Fruit fly (Drosophila melanogaster): Measurements from ENCODE around the gene CG10565.

CG10565 gene

DNA sequence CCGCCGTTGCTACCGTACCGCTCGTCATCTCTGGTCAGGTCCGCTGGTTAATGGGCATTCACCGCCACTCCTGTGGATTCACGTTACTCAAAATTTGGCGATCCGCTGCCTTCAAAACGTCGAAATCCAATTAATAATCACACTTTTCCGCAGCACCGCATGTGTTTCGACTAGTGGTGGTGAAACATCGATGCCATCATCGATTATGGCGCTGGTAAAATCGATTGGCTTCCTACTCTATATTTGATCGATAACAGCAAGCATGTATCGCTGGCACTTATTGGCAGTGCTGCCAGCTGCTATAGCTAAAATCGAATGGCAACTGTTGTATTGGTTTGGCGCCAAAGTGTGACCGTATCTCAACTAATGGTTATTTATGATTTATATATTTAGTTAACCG lies 303 bp downstream of the CG10565 start:
- TF ChIP-seq Dif (GFP tag; optimal IDR thresholded peaks at IDR 0.05; ENCODE audit: partially characterized antibody): peak; percentile 12
- TF ChIP-seq br (GFP tag; optimal IDR thresholded peaks at IDR 0.05): no peak
- TF ChIP-seq Hr83 (GFP tag; optimal IDR thresholded peaks at IDR 0.05; ENCODE audit: poor library complexity, severe bottlenecking): peak; percentile 55
- TF ChIP-seq Hr78 (GFP tag; optimal IDR thresholded peaks at IDR 0.05): no peak
- TF ChIP-seq woc (GFP tag; optimal IDR thresholded peaks at IDR 0.05): no peak
- TF ChIP-seq Sp1 (GFP tag; optimal IDR thresholded peaks at IDR 0.05): no peak
- no peak for TF ChIP-seq HLH106 (tag; optimal IDR thresholded peaks at IDR 0.05)
- peak; percentile 51 for TF ChIP-seq Myc (optimal IDR thresholded peaks at IDR 0.05)
- TF ChIP-seq CrebA (GFP tag; optimal IDR thresholded peaks at IDR 0.05; ENCODE audit: borderline replicate concordance): peak; percentile 8
- TF ChIP-seq GATAd (GFP tag; optimal IDR thresholded peaks at IDR 0.05): no peak
- no peak for TF ChIP-seq CG32264 (GFP tag; optimal IDR thresholded peaks at IDR 0.05)

DNA sequence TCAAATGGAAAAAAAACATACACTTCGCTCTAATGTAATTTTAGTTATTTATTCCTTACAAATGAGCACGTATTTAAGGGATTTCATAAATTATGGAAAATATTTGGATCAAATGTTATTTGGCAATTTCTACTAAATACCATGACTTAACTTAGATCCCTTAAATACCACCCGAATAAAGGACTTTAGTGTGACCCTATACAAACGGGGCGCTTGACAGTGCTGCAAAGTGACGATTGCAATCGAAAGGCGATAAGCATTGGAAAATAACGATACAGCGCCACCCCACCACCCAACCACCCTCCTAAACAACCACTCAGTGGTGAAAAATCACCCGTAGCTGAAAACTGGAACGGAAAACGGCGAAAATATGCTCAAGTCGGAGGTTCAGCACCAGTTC lies 4.7 kb downstream of the CG10565 start, which contains the start of gene ICA69:
ICA69 (plus strand) TSS at position 20 of the 400 bp plus-strand sequence.
- TF ChIP-seq Hr83 (GFP tag; optimal IDR thresholded peaks at IDR 0.05; ENCODE audit: poor library complexity, severe bottlenecking) (no peak), woc (GFP tag; optimal IDR thresholded peaks at IDR 0.05) (no peak), sage (GFP tag; optimal IDR thresholded peaks at IDR 0.05) (no peak), tai (GFP tag; optimal IDR thresholded peaks at IDR 0.05) (no peak), Hnf4 (GFP tag; optimal IDR thresholded peaks at IDR 0.05) (no peak), GATAd (GFP tag; optimal IDR thresholded peaks at IDR 0.05) (no peak), CG9705 (GFP tag; optimal IDR thresholded peaks at IDR 0.05) (no peak), N (GFP tag; optimal IDR thresholded peaks at IDR 0.05) (no peak), Rel (GFP tag; optimal IDR thresholded peaks at IDR 0.05) (no peak), Rel (tag; optimal IDR thresholded peaks at IDR 0.05) (no peak), rgr (GFP tag; optimal IDR thresholded peaks at IDR 0.05) (no peak), CrebA (GFP tag; optimal IDR thresholded peaks at IDR 0.05; ENCODE audit: borderline replicate concordance) (no peak), Dif (GFP tag; optimal IDR thresholded peaks at IDR 0.05; ENCODE audit: partially characterized antibody) (no peak), fru (GFP tag; optimal IDR thresholded peaks at IDR 0.05) (no peak)

DNA sequence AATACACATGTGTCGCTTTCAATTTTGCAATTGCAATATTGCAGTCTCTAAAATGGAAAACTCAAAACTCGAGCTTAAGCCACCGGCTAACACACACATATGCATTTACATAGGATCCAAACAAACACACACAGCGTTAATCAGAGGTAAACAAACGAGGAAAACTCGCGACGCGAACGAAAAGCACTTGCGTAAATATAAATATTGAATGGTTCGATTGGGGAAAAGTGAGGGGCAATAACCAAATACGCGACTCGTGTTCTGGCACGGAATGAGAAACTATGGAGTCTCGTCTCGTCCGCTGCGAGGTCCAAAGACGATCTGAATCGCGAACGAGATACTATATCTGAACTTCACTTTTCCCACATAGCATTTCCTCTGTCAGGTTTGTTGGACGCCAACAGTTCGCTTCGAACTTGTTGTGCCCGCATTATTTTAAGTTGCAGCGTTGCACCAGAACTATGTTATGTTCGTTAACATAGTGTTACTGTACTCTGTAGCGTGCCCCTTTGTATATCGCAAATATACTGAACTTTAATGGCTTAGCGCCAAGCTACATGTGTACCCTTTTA lies 5.2 kb downstream of the CG10565 start, which contains the start of gene ko:
ko (minus strand) TSS at position 321 of the 572 bp plus-strand sequence.
- TF ChIP-seq woc (GFP tag; optimal IDR thresholded peaks at IDR 0.05): no peak
- no peak for TF ChIP-seq Vsx2 (GFP tag; optimal IDR thresholded peaks at IDR 0.05; ENCODE audit: partially characterized antibody)
- TF ChIP-seq CrebA (GFP tag; optimal IDR thresholded peaks at IDR 0.05; ENCODE audit: borderline replicate concordance): peak; percentile 14
- no peak for TF ChIP-seq Rel (GFP tag; optimal IDR thresholded peaks at IDR 0.05)
- no peak for TF ChIP-seq Rel (tag; optimal IDR thresholded peaks at IDR 0.05)
- TF ChIP-seq CG32264 (GFP tag; optimal IDR thresholded peaks at IDR 0.05): no peak
- TF ChIP-seq N (GFP tag; optimal IDR thresholded peaks at IDR 0.05): no peak
- TF ChIP-seq Mio (GFP tag; optimal IDR thresholded peaks at IDR 0.05): no peak

DNA sequence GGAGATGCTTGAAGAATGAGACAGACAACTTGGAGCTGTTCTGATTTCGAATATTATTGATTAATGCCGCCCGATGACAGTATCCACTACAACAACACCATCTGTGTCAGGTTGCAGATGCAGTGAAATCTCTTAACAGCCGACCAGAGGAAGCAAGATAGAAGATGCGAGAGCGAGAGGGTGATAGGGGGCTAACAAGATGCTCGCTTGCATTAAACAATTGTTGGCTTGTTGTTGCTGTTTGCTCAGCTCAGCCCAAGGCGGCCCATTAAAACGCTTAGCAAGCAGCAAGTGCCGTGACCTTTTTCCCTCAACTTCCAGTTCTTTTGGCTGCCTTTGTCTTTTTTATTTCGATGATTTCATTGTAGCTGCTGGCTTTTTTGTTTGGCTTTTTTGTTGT lies 6.5 kb downstream of the CG10565 start:
- no peak for TF ChIP-seq Sp1 (GFP tag; optimal IDR thresholded peaks at IDR 0.05)
- no peak for TF ChIP-seq pan (optimal IDR thresholded peaks at IDR 0.05)
- no peak for TF ChIP-seq Hr78 (GFP tag; optimal IDR thresholded peaks at IDR 0.05)
- TF ChIP-seq Myc (optimal IDR thresholded peaks at IDR 0.05): no peak
- no peak for TF ChIP-seq Jra (GFP tag; optimal IDR thresholded peaks at IDR 0.05)
- TF ChIP-seq GATAd (GFP tag; optimal IDR thresholded peaks at IDR 0.05): no peak
- TF ChIP-seq dl (GFP tag; optimal IDR thresholded peaks at IDR 0.05; ENCODE audit: insufficient read depth in 1 of 2, partially characterized antibody in 2 of 2): no peak
- TF ChIP-seq Hr83 (GFP tag; optimal IDR thresholded peaks at IDR 0.05; ENCODE audit: poor library complexity, severe bottlenecking): no peak
- no peak for TF ChIP-seq Rel (GFP tag; optimal IDR thresholded peaks at IDR 0.05)
- TF ChIP-seq Rel (tag; optimal IDR thresholded peaks at IDR 0.05): no peak
- no peak for TF ChIP-seq fru (GFP tag; optimal IDR thresholded peaks at IDR 0.05)
- no peak for TF ChIP-seq foxo (GFP tag; optimal IDR thresholded peaks at IDR 0.05)

dm6 chr3L:21123453-21123852 lies 12.7 kb downstream of the CG10565 start, which contains the start of gene CG33284:
Gene CG33284 (plus strand): TSS chr3L:21123753.
- TF ChIP-seq woc (GFP tag; optimal IDR thresholded peaks at IDR 0.05) (no peak), Hr78 (GFP tag; optimal IDR thresholded peaks at IDR 0.05) (no peak), Rel (GFP tag; optimal IDR thresholded peaks at IDR 0.05) (no peak), Rel (tag; optimal IDR thresholded peaks at IDR 0.05) (no peak), GATAd (GFP tag; optimal IDR thresholded peaks at IDR 0.05) (no peak), pan (optimal IDR thresholded peaks at IDR 0.05) (no peak), OdsH (GFP tag; optimal IDR thresholded peaks at IDR 0.05) (no peak), Jra (GFP tag; optimal IDR thresholded peaks at IDR 0.05) (no peak), Vsx2 (GFP tag; optimal IDR thresholded peaks at IDR 0.05; ENCODE audit: partially characterized antibody) (no peak), brk (GFP tag; optimal IDR thresholded peaks at IDR 0.05) (no peak), CrebA (GFP tag; optimal IDR thresholded peaks at IDR 0.05; ENCODE audit: borderline replicate concordance) (no peak), sage (GFP tag; optimal IDR thresholded peaks at IDR 0.05) (no peak), psq (GFP tag; optimal IDR thresholded peaks at IDR 0.05) (no peak)
